Fruit fly (Drosophila melanogaster) whole organism, prepupa: ENCODE measurements around the gene HLH3B.

Experiments used
- CG10631 ChIP-seq: fragments of 200-800 bp; sonication (Bioruptor generic); optimal IDR thresholded peaks from 2 replicates; lab custom pipeline; 2016; ENCODE audit warnings: missing biosample characterization, missing genetic modification characterization
- CG10669 ChIP-seq: fragments of 200-800 bp; sonication (Bioruptor generic); optimal IDR thresholded peaks from 3 replicates; lab custom pipeline; 2018; ENCODE audit warnings: missing biosample characterization, mild to moderate bottlenecking, missing genetic modification characterization, moderate library complexity
- CG11294 ChIP-seq: fragments of 200-800 bp; sonication (Bioruptor generic); IDR thresholded peaks from 2 replicates; pipeline ENCODE4 v1.3.6; 2022; ENCODE audit warnings: missing biosample characterization, missing genetic modification characterization
- CG11762 ChIP-seq: fragments of 200-800 bp; sonication (Bioruptor generic); optimal IDR thresholded peaks from 3 replicates; lab custom pipeline; 2016; ENCODE audit warnings: missing biosample characterization, missing genetic modification characterization; ENCODE audit not compliant: insufficient read depth
- CG15336 ChIP-seq: fragments of 200-800 bp; sonication (Bioruptor generic); IDR thresholded peaks from 2 replicates; pipeline ENCODE4 v1.3.6; 2022; ENCODE audit warnings: missing biosample characterization, missing genetic modification characterization
- CG16779 ChIP-seq: fragments of 200-800 bp; sonication (Bioruptor generic); optimal IDR thresholded peaks from 3 replicates; lab custom pipeline; 2017; ENCODE audit warnings: missing biosample characterization, mild to moderate bottlenecking, missing genetic modification characterization
- CG3032 ChIP-seq: fragments of 200-800 bp; optimal IDR thresholded peaks from 2 replicates; lab custom pipeline; 2019; ENCODE audit warnings: missing biosample characterization, mild to moderate bottlenecking, missing genetic modification characterization, moderate library complexity
- CG31627 ChIP-seq: fragments of 200-800 bp; sonication (Bioruptor generic); optimal IDR thresholded peaks from 3 replicates; lab custom pipeline; 2016; ENCODE audit warnings: missing biosample characterization, missing genetic modification characterization
- CG32006 ChIP-seq: fragments of 200-800 bp; sonication (Bioruptor generic); optimal IDR thresholded peaks from 3 replicates; lab custom pipeline; 2017; ENCODE audit warnings: missing biosample characterization, mild to moderate bottlenecking, missing genetic modification characterization
- CG34406 ChIP-seq: fragments of 200-800 bp; sonication (Bioruptor generic); optimal IDR thresholded peaks from 3 replicates; lab custom pipeline; 2016; ENCODE audit warnings: missing biosample characterization, missing genetic modification characterization
- CG4318 ChIP-seq: fragments of 200-800 bp; sonication (Bioruptor generic); optimal IDR thresholded peaks from 3 replicates; lab custom pipeline; 2017; ENCODE audit warnings: missing biosample characterization, mild to moderate bottlenecking, missing genetic modification characterization
- CG6163 ChIP-seq: fragments of 200-800 bp; sonication (Bioruptor generic); IDR thresholded peaks from 3 replicates; pipeline ENCODE4 v1.3.6; 2022; ENCODE audit warnings: missing biosample characterization, missing genetic modification characterization
- CG6276 ChIP-seq: fragments of 200-800 bp; sonication (Bioruptor generic); optimal IDR thresholded peaks from 2 replicates; lab custom pipeline; 2017; ENCODE audit warnings: missing biosample characterization, mild to moderate bottlenecking, missing genetic modification characterization
- CG6792 ChIP-seq: fragments of 200-800 bp; sonication (Bioruptor generic); optimal IDR thresholded peaks from 3 replicates; lab custom pipeline; 2016; ENCODE audit warnings: missing biosample characterization, missing genetic modification characterization
- CG6808 ChIP-seq: fragments of 200-800 bp; sonication (Bioruptor generic); optimal IDR thresholded peaks from 3 replicates; lab custom pipeline; 2017; ENCODE audit warnings: missing biosample characterization, missing genetic modification characterization, mild to moderate bottlenecking, moderate library complexity, missing genetic modification reagents
- CG8119 ChIP-seq: fragments of 200-800 bp; sonication (Bioruptor generic); IDR thresholded peaks from 3 replicates; pipeline ENCODE4 v1.3.6; 2022; ENCODE audit warnings: missing biosample characterization, missing genetic modification characterization
- CG8632 ChIP-seq: fragments of 200-800 bp; sonication (Bioruptor generic); optimal IDR thresholded peaks from 3 replicates; lab custom pipeline; 2016; ENCODE audit warnings: missing biosample characterization, missing genetic modification characterization
- CG9139 ChIP-seq: fragments of 200-800 bp; sonication (Bioruptor generic); optimal IDR thresholded peaks from 3 replicates; lab custom pipeline; 2017; ENCODE audit warnings: missing biosample characterization, mild to moderate bottlenecking, missing genetic modification characterization
- Eip75B ChIP-seq: fragments of 200-800 bp; sonication (Bioruptor generic); optimal IDR thresholded peaks from 3 replicates; lab custom pipeline; 2016; ENCODE audit warnings: missing biosample characterization, missing genetic modification characterization
- Eip78C ChIP-seq: fragments of 200-800 bp; sonication (Bioruptor generic); peaks from one replicate; lab custom pipeline; 2016; ENCODE audit warnings: missing biosample characterization, missing genetic modification characterization
- Eip93F ChIP-seq: fragments of 200-800 bp; sonication (Bioruptor generic); optimal IDR thresholded peaks from 2 replicates; lab custom pipeline; 2016; ENCODE audit warnings: missing biosample characterization, mild to moderate bottlenecking, missing genetic modification characterization
- Ets21C ChIP-seq: fragments of 200-800 bp; sonication (Bioruptor generic); optimal IDR thresholded peaks from 3 replicates; lab custom pipeline; 2016; ENCODE audit warnings: missing biosample characterization, missing genetic modification characterization
- Hr38 ChIP-seq: sonication (Bioruptor generic); optimal IDR thresholded peaks from 2 replicates; lab custom pipeline; 2016; ENCODE audit warnings: missing biosample characterization, missing genetic modification characterization
- Hr39 ChIP-seq: fragments of 200-800 bp; sonication (Bioruptor generic); optimal IDR thresholded peaks from 2 replicates; lab custom pipeline; 2016; ENCODE audit warnings: missing biosample characterization, missing genetic modification characterization
- Hr4 ChIP-seq: fragments of 200-800 bp; sonication (Bioruptor generic); optimal IDR thresholded peaks from 3 replicates; lab custom pipeline; 2016; ENCODE audit warnings: missing biosample characterization, missing genetic modification characterization
- OdsH ChIP-seq: fragments of 200-800 bp; sonication (Bioruptor generic); optimal IDR thresholded peaks from 3 replicates; lab custom pipeline; 2016; ENCODE audit warnings: missing biosample characterization, missing genetic modification characterization
- achi ChIP-seq: fragments of 200-800 bp; sonication (Bioruptor generic); optimal IDR thresholded peaks from 3 replicates; lab custom pipeline; 2016; ENCODE audit warnings: missing biosample characterization, missing genetic modification characterization
- acj6 ChIP-seq: fragments of 200-800 bp; sonication (Bioruptor generic); optimal IDR thresholded peaks from 3 replicates; lab custom pipeline; 2016; ENCODE audit warnings: missing biosample characterization, missing genetic modification characterization
- cyc ChIP-seq: fragments of 200-800 bp; sonication (Bioruptor generic); optimal IDR thresholded peaks from 3 replicates; lab custom pipeline; 2016; ENCODE audit warnings: missing biosample characterization, missing genetic modification characterization
- dac ChIP-seq: fragments of 200-800 bp; sonication (Bioruptor generic); optimal IDR thresholded peaks from 2 replicates; lab custom pipeline; 2017; ENCODE audit warnings: missing biosample characterization, mild to moderate bottlenecking, missing genetic modification characterization
- dsx ChIP-seq: fragments of 200-800 bp; optimal IDR thresholded peaks from 3 replicates; lab custom pipeline; 2019; ENCODE audit warnings: missing biosample characterization, mild to moderate bottlenecking, missing genetic modification characterization, moderate library complexity; ENCODE audit not compliant: poor library complexity, severe bottlenecking
- eg ChIP-seq: fragments of 200-800 bp; sonication (Bioruptor generic); IDR thresholded peaks from 3 replicates; pipeline ENCODE4 v1.3.6; 2022; ENCODE audit warnings: missing biosample characterization, missing genetic modification characterization
- esn ChIP-seq: fragments of 200-800 bp; sonication (Bioruptor generic); optimal IDR thresholded peaks from 2 replicates; lab custom pipeline; 2016; ENCODE audit warnings: missing biosample characterization, mild to moderate bottlenecking, missing genetic modification characterization, moderate library complexity
- fd59A ChIP-seq: fragments of 200-800 bp; sonication (Bioruptor generic); optimal IDR thresholded peaks from 2 replicates; lab custom pipeline; 2017; ENCODE audit warnings: missing biosample characterization, mild to moderate bottlenecking, missing genetic modification characterization, missing genetic modification reagents
- fkh ChIP-seq: fragments of 200-800 bp; sonication (Bioruptor generic); optimal IDR thresholded peaks from 3 replicates; lab custom pipeline; 2017; ENCODE audit warnings: missing biosample characterization, mild to moderate bottlenecking, missing genetic modification characterization, moderate library complexity
- net ChIP-seq: fragments of 200-800 bp; sonication (Bioruptor generic); optimal IDR thresholded peaks from 3 replicates; lab custom pipeline; 2016; ENCODE audit warnings: missing biosample characterization, missing genetic modification characterization
- pdm3 ChIP-seq: fragments of 200-800 bp; sonication (Bioruptor generic); optimal IDR thresholded peaks from 3 replicates; lab custom pipeline; 2016; ENCODE audit warnings: missing biosample characterization, missing genetic modification characterization
- salr ChIP-seq, 2 experiments: fragments of 200-800 bp; sonication (Bioruptor generic); optimal IDR thresholded peaks; 3 replicates each; lab custom pipeline; 2016 to 2018; ENCODE audit warnings: missing biosample characterization in 2 of 2, missing genetic modification characterization in 2 of 2, mild to moderate bottlenecking in 1 of 2
- spab ChIP-seq: fragments of 200-800 bp; sonication (Bioruptor generic); optimal IDR thresholded peaks from 2 replicates; lab custom pipeline; 2017; ENCODE audit warnings: missing biosample characterization, mild to moderate bottlenecking, missing genetic modification characterization, missing genetic modification reagents
- ss ChIP-seq, 2 experiments: fragments of 200-800 bp; sonication (Bioruptor generic); optimal IDR thresholded peaks; 2 replicates in 1 of 2; 3 replicates in 1 of 2; lab custom pipeline; 2017 to 2018; ENCODE audit warnings: mild to moderate bottlenecking in 2 of 2, missing biosample characterization in 2 of 2, missing genetic modification characterization in 2 of 2, moderate library complexity in 1 of 2
- topi ChIP-seq: fragments of 200-800 bp; sonication (Bioruptor generic); optimal IDR thresholded peaks from 3 replicates; lab custom pipeline; 2016; ENCODE audit warnings: missing biosample characterization, missing genetic modification characterization

Gene HLH3B

dm6 chrX:2708156-2708734 lies 26.7 kb upstream of the HLH3B start, which contains the start of gene CG2681 (continued):
- no peak for TF ChIP-seq spab (GFP tag; lab: Kevin White, UChicago)
- TF ChIP-seq CG9139 (GFP tag; lab: Kevin White, UChicago): no peak
- TF ChIP-seq CG6808: no peak
- no peak for TF ChIP-seq CG11762 (GFP tag; lab: Kevin White, UChicago)
- no peak for TF ChIP-seq Hr38
- TF ChIP-seq ss (GFP tag; optimal IDR thresholded peaks at IDR 0.05; lab: Kevin White, UChicago): no peak
- TF ChIP-seq CG4318: no peak
- TF ChIP-seq eg (GFP tag; lab: Robert Waterston, UW): peak; percentile 68
- TF ChIP-seq acj6: no peak
- no peak for TF ChIP-seq CG16779
- no peak for TF ChIP-seq OdsH (GFP tag; lab: Kevin White, UChicago)

- no peak for TF ChIP-seq Hr39 (GFP tag; lab: Kevin White, UChicago)
- TF ChIP-seq fkh (GFP tag; lab: Kevin White, UChicago): peak; percentile 39
- peak; percentile 9 for TF ChIP-seq achi
These were observed 26.0 kb upstream of the HLH3B start, which contains the start of gene CG2680 for dm6 chrX:2707377-2708090. Gene CG2680 (minus strand): TSS chrX:2707427.

dm6 chrX:2704134-2704773 lies 22.7 kb upstream of the HLH3B start, which contains the start of gene eIF2Bbeta:
Gene eIF2Bbeta (plus strand): TSS chrX:2704571.
- TF ChIP-seq Hr4 (GFP tag; lab: Kevin White, UChicago): no peak
- TF ChIP-seq CG10631 (GFP tag; lab: Kevin White, UChicago): no peak
- no peak for TF ChIP-seq CG8632
- TF ChIP-seq CG6163 (GFP tag; lab: Robert Waterston, UW): no peak
- no peak for TF ChIP-seq OdsH (GFP tag; lab: Kevin White, UChicago)
- TF ChIP-seq cyc (GFP tag; lab: Kevin White, UChicago): no peak
- TF ChIP-seq CG8119 (GFP tag; lab: Robert Waterston, UW): no peak
- peak; percentile 1 for TF ChIP-seq CG31627 (GFP tag; lab: Kevin White, UChicago)

- TF ChIP-seq CG10669 (GFP tag; lab: Kevin White, UChicago) (peak; percentile 100), dsx (peak; percentile 100), Hr4 (GFP tag; lab: Kevin White, UChicago) (peak; percentile 100), CG15336 (peak; percentile 100), Eip75B (peak; percentile 100), Hr39 (GFP tag; lab: Kevin White, UChicago) (peak; percentile 100), dac (GFP tag; lab: Kevin White, UChicago) (peak; percentile 100), esn (GFP tag; lab: Kevin White, UChicago) (peak; percentile 100), CG32006 (peak; percentile 100), topi (peak; percentile 100), acj6 (peak; percentile 100), Eip78C (GFP tag; lab: Kevin White, UChicago) (peak; percentile 100), fkh (GFP tag; lab: Kevin White, UChicago) (peak; percentile 100), achi (peak; percentile 100), net (peak; percentile 100), pdm3 (GFP tag; lab: Kevin White, UChicago) (peak; percentile 100), CG34406 (peak; percentile 100), salr (GFP tag; optimal IDR thresholded peaks at IDR 0.05; lab: Kevin White, UChicago) (peak; percentile 100), OdsH (GFP tag; lab: Kevin White, UChicago) (peak; percentile 100), Eip93F (peak; percentile 100), CG8632 (peak; percentile 100), CG6792 (GFP tag; lab: Kevin White, UChicago) (peak; percentile 100), CG6163 (GFP tag; lab: Robert Waterston, UW) (peak; percentile 100), CG11294 (GFP tag; lab: Robert Waterston, UW) (peak; percentile 100), Ets21C (GFP tag; lab: Kevin White, UChicago) (peak; percentile 100), CG3032 (tag; lab: Kevin White, UChicago) (peak; percentile 100), fd59A (GFP tag; lab: Kevin White, UChicago) (peak; percentile 100), CG6276 (peak; percentile 100), CG16779 (peak; percentile 100)
These were observed 22.2 kb upstream of the HLH3B start, which contains the start of gene Ugalt for dm6 chrX:2703693-2704092. Gene Ugalt (minus strand): TSS chrX:2703852.
